Fruit fly (Drosophila melanogaster): ENCODE data around the gene CG43149.

DNA sequence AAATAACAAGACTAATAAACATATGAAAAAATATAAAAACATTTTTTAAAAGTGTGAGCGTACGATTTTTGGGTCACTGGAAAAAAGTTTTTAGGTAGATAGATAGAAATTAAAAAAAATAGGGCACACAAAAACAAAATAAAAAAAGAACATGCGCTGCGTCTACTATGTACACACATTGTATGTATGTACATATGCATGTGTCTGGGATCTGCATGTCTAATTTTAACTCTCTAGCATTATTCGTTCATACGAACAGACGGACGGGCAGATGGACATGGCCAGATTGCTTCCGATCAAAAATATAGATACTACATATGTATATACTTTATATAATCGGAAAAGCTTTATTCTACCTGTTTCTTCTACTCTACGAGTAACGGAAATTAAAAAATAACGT, 2.0 kb upstream of the CG43149 start:
- TF ChIP-seq Clk (GFP tag; optimal IDR thresholded peaks at IDR 0.05) (no peak), toe (GFP tag; optimal IDR thresholded peaks at IDR 0.05) (no peak)

Measured in whole organism, adult.